Fruit fly (Drosophila melanogaster) whole organism, prepupa: ENCODE results near the gene Pop4.

Experiments used
- Blimp-1 ChIP-seq: fragments of 200-800 bp; sonication (Bioruptor generic); optimal IDR thresholded peaks from 3 replicates; lab custom pipeline; 2017; ENCODE audit warnings: missing biosample characterization, missing genetic modification characterization, mild to moderate bottlenecking, moderate library complexity, missing genetic modification reagents
- CG10631 ChIP-seq: fragments of 200-800 bp; sonication (Bioruptor generic); optimal IDR thresholded peaks from 2 replicates; lab custom pipeline; 2016; ENCODE audit warnings: missing biosample characterization, missing genetic modification characterization
- CG11762 ChIP-seq: fragments of 200-800 bp; sonication (Bioruptor generic); optimal IDR thresholded peaks from 3 replicates; lab custom pipeline; 2016; ENCODE audit warnings: missing biosample characterization, missing genetic modification characterization; ENCODE audit not compliant: insufficient read depth
- CG11902 ChIP-seq: fragments of 200-800 bp; sonication (Bioruptor generic); optimal IDR thresholded peaks from 3 replicates; lab custom pipeline; 2016; ENCODE audit warnings: missing biosample characterization, missing genetic modification characterization
- CG15336 ChIP-seq: fragments of 200-800 bp; sonication (Bioruptor generic); IDR thresholded peaks from 2 replicates; pipeline ENCODE4 v1.3.6; 2022; ENCODE audit warnings: missing biosample characterization, missing genetic modification characterization
- CG1621 ChIP-seq: fragments of 200-800 bp; sonication (Bioruptor generic); optimal IDR thresholded peaks from 3 replicates; lab custom pipeline; 2018; ENCODE audit warnings: missing biosample characterization, mild to moderate bottlenecking, missing genetic modification characterization
- CG3032 ChIP-seq: fragments of 200-800 bp; optimal IDR thresholded peaks from 2 replicates; lab custom pipeline; 2019; ENCODE audit warnings: missing biosample characterization, mild to moderate bottlenecking, missing genetic modification characterization, moderate library complexity
- CG31627 ChIP-seq: fragments of 200-800 bp; sonication (Bioruptor generic); optimal IDR thresholded peaks from 3 replicates; lab custom pipeline; 2016; ENCODE audit warnings: missing biosample characterization, missing genetic modification characterization
- CG32006 ChIP-seq: fragments of 200-800 bp; sonication (Bioruptor generic); optimal IDR thresholded peaks from 3 replicates; lab custom pipeline; 2017; ENCODE audit warnings: missing biosample characterization, mild to moderate bottlenecking, missing genetic modification characterization
- CG3919 ChIP-seq: fragments of 200-800 bp; sonication (Bioruptor generic); optimal IDR thresholded peaks from 3 replicates; lab custom pipeline; 2016; ENCODE audit warnings: missing biosample characterization, missing genetic modification characterization
- CG6163 ChIP-seq: fragments of 200-800 bp; sonication (Bioruptor generic); IDR thresholded peaks from 3 replicates; pipeline ENCODE4 v1.3.6; 2022; ENCODE audit warnings: missing biosample characterization, missing genetic modification characterization
- CG6792 ChIP-seq: fragments of 200-800 bp; sonication (Bioruptor generic); optimal IDR thresholded peaks from 3 replicates; lab custom pipeline; 2016; ENCODE audit warnings: missing biosample characterization, missing genetic modification characterization
- CG6808 ChIP-seq: fragments of 200-800 bp; sonication (Bioruptor generic); optimal IDR thresholded peaks from 3 replicates; lab custom pipeline; 2017; ENCODE audit warnings: missing biosample characterization, missing genetic modification characterization, mild to moderate bottlenecking, moderate library complexity, missing genetic modification reagents
- CG6854 ChIP-seq: fragments of 200-800 bp; sonication (Bioruptor generic); optimal IDR thresholded peaks from 2 replicates; lab custom pipeline; 2017; ENCODE audit warnings: missing biosample characterization, mild to moderate bottlenecking, missing genetic modification characterization
- CG7368 ChIP-seq: fragments of 200-800 bp; sonication (Bioruptor generic); optimal IDR thresholded peaks from 3 replicates; lab custom pipeline; 2016; ENCODE audit warnings: missing biosample characterization, missing genetic modification characterization
- CG8319 ChIP-seq: fragments of 200-800 bp; sonication (Bioruptor generic); optimal IDR thresholded peaks from 3 replicates; lab custom pipeline; 2016; ENCODE audit warnings: missing biosample characterization, missing genetic modification characterization
- CG8632 ChIP-seq: fragments of 200-800 bp; sonication (Bioruptor generic); optimal IDR thresholded peaks from 3 replicates; lab custom pipeline; 2016; ENCODE audit warnings: missing biosample characterization, missing genetic modification characterization
- Eip75B ChIP-seq: fragments of 200-800 bp; sonication (Bioruptor generic); optimal IDR thresholded peaks from 3 replicates; lab custom pipeline; 2016; ENCODE audit warnings: missing biosample characterization, missing genetic modification characterization
- Eip78C ChIP-seq: fragments of 200-800 bp; sonication (Bioruptor generic); peaks from one replicate; lab custom pipeline; 2016; ENCODE audit warnings: missing biosample characterization, missing genetic modification characterization
- Ets96B ChIP-seq: fragments of 200-800 bp; optimal IDR thresholded peaks from 2 replicates; lab custom pipeline; 2019; ENCODE audit warnings: missing biosample characterization, mild to moderate bottlenecking, missing genetic modification characterization, moderate library complexity
- Gug ChIP-seq: fragments of 200-800 bp; sonication (Bioruptor generic); IDR thresholded peaks from 2 replicates; pipeline ENCODE4 v1.3.6; 2022; ENCODE audit warnings: missing biosample characterization, missing genetic modification characterization
- Hr39 ChIP-seq: fragments of 200-800 bp; sonication (Bioruptor generic); optimal IDR thresholded peaks from 2 replicates; lab custom pipeline; 2016; ENCODE audit warnings: missing biosample characterization, missing genetic modification characterization
- Lpt ChIP-seq: fragments of 200-800 bp; sonication (Bioruptor generic); optimal IDR thresholded peaks from 3 replicates; lab custom pipeline; 2016; ENCODE audit warnings: missing biosample characterization, missing genetic modification characterization
- Met ChIP-seq: fragments of 200-800 bp; sonication (Bioruptor generic); optimal IDR thresholded peaks from 3 replicates; lab custom pipeline; 2016; ENCODE audit warnings: missing biosample characterization, missing genetic modification characterization
- Sox102F ChIP-seq: fragments of 200-800 bp; sonication (Bioruptor generic); optimal IDR thresholded peaks from 2 replicates; lab custom pipeline; 2016; ENCODE audit warnings: missing biosample characterization, mild to moderate bottlenecking, missing genetic modification characterization
- Sox14 ChIP-seq: fragments of 200-800 bp; sonication (Bioruptor generic); optimal IDR thresholded peaks from 3 replicates; lab custom pipeline; 2016; ENCODE audit warnings: missing biosample characterization, missing genetic modification characterization
- acj6 ChIP-seq: fragments of 200-800 bp; sonication (Bioruptor generic); optimal IDR thresholded peaks from 3 replicates; lab custom pipeline; 2016; ENCODE audit warnings: missing biosample characterization, missing genetic modification characterization
- dac ChIP-seq: fragments of 200-800 bp; sonication (Bioruptor generic); optimal IDR thresholded peaks from 2 replicates; lab custom pipeline; 2017; ENCODE audit warnings: missing biosample characterization, mild to moderate bottlenecking, missing genetic modification characterization
- dsx ChIP-seq: fragments of 200-800 bp; optimal IDR thresholded peaks from 3 replicates; lab custom pipeline; 2019; ENCODE audit warnings: missing biosample characterization, mild to moderate bottlenecking, missing genetic modification characterization, moderate library complexity; ENCODE audit not compliant: poor library complexity, severe bottlenecking
- eg ChIP-seq: fragments of 200-800 bp; sonication (Bioruptor generic); IDR thresholded peaks from 3 replicates; pipeline ENCODE4 v1.3.6; 2022; ENCODE audit warnings: missing biosample characterization, missing genetic modification characterization
- fd59A ChIP-seq: fragments of 200-800 bp; sonication (Bioruptor generic); optimal IDR thresholded peaks from 2 replicates; lab custom pipeline; 2017; ENCODE audit warnings: missing biosample characterization, mild to moderate bottlenecking, missing genetic modification characterization, missing genetic modification reagents
- fd85E ChIP-seq: fragments of 200-800 bp; sonication (Bioruptor generic); optimal IDR thresholded peaks from 3 replicates; lab custom pipeline; 2016; ENCODE audit warnings: missing biosample characterization, missing genetic modification characterization
- fkh ChIP-seq: fragments of 200-800 bp; sonication (Bioruptor generic); optimal IDR thresholded peaks from 3 replicates; lab custom pipeline; 2017; ENCODE audit warnings: missing biosample characterization, mild to moderate bottlenecking, missing genetic modification characterization, moderate library complexity
- lz ChIP-seq: fragments of 200-800 bp; sonication (Bioruptor generic); optimal IDR thresholded peaks from 3 replicates; lab custom pipeline; 2016; ENCODE audit warnings: missing biosample characterization, missing genetic modification characterization
- net ChIP-seq: fragments of 200-800 bp; sonication (Bioruptor generic); optimal IDR thresholded peaks from 3 replicates; lab custom pipeline; 2016; ENCODE audit warnings: missing biosample characterization, missing genetic modification characterization
- pdm3 ChIP-seq: fragments of 200-800 bp; sonication (Bioruptor generic); optimal IDR thresholded peaks from 3 replicates; lab custom pipeline; 2016; ENCODE audit warnings: missing biosample characterization, missing genetic modification characterization
- salr ChIP-seq, 2 experiments: fragments of 200-800 bp; sonication (Bioruptor generic); optimal IDR thresholded peaks; 3 replicates each; lab custom pipeline; 2016 to 2018; ENCODE audit warnings: missing biosample characterization in 2 of 2, missing genetic modification characterization in 2 of 2, mild to moderate bottlenecking in 1 of 2
- spab ChIP-seq: fragments of 200-800 bp; sonication (Bioruptor generic); optimal IDR thresholded peaks from 2 replicates; lab custom pipeline; 2017; ENCODE audit warnings: missing biosample characterization, mild to moderate bottlenecking, missing genetic modification characterization, missing genetic modification reagents
- ss ChIP-seq, 2 experiments: fragments of 200-800 bp; sonication (Bioruptor generic); optimal IDR thresholded peaks; 2 replicates in 1 of 2; 3 replicates in 1 of 2; lab custom pipeline; 2017 to 2018; ENCODE audit warnings: mild to moderate bottlenecking in 2 of 2, missing biosample characterization in 2 of 2, missing genetic modification characterization in 2 of 2, moderate library complexity in 1 of 2
- svp ChIP-seq: fragments of 200-800 bp; sonication (Bioruptor generic); peaks from one replicate; lab custom pipeline; 2016; ENCODE audit warnings: missing biosample characterization, missing genetic modification characterization
- topi ChIP-seq: fragments of 200-800 bp; sonication (Bioruptor generic); optimal IDR thresholded peaks from 3 replicates; lab custom pipeline; 2016; ENCODE audit warnings: missing biosample characterization, missing genetic modification characterization
- vri ChIP-seq: fragments of 200-800 bp; sonication (Bioruptor generic); optimal IDR thresholded peaks from 3 replicates; lab custom pipeline; 2016; ENCODE audit warnings: missing biosample characterization, mild to moderate bottlenecking, missing genetic modification characterization

Pop4 gene

dm6 chr3L:8027666-8028314 lies 49.3 kb upstream of the Pop4 start (continued):
- TF ChIP-seq CG31627 (GFP tag; lab: Kevin White, UChicago) (peak; percentile 48), spab (peak; percentile 74), salr (GFP tag; optimal IDR thresholded peaks at IDR 0.05; lab: Kevin White, UChicago) (peak; percentile 41 to 67), Sox102F (peak; percentile 75), CG11902 (peak; percentile 44), CG6854 (GFP tag; lab: Kevin White, UChicago) (no peak), Met (GFP tag; lab: Kevin White, UChicago) (peak; percentile 68), acj6 (peak; percentile 78), fd59A (GFP tag; lab: Kevin White, UChicago) (peak; percentile 70), pdm3 (GFP tag; lab: Kevin White, UChicago) (peak; percentile 53), CG6792 (GFP tag; lab: Kevin White, UChicago) (peak; percentile 73), CG7368 (GFP tag; lab: Kevin White, UChicago) (peak; percentile 19), Eip78C (GFP tag; lab: Kevin White, UChicago) (peak; percentile 94), dac (GFP tag; lab: Kevin White, UChicago) (no peak), Blimp-1 (GFP tag; lab: Kevin White, UChicago) (peak; percentile 9), Lpt (GFP tag; lab: Kevin White, UChicago) (peak; percentile 59), lz (GFP tag; lab: Kevin White, UChicago) (peak; percentile 49), net (GFP tag; lab: Kevin White, UChicago) (peak; percentile 74), eg (peak; percentile 42)

- TF ChIP-seq ss (GFP tag; optimal IDR thresholded peaks at IDR 0.05; lab: Kevin White, UChicago) (peak in 1 of 2 experiments; percentile 80), CG3919 (no peak), fd85E (GFP tag; lab: Kevin White, UChicago) (no peak)
Measured at dm6 chr3L:8027212-8027611, 48.8 kb upstream of the Pop4 start.

- TF ChIP-seq vri (GFP tag; lab: Kevin White, UChicago) (peak; percentile 29), CG11902 (peak; percentile 15), CG15336 (peak; percentile 78), CG8632 (peak; percentile 47), ss (GFP tag; optimal IDR thresholded peaks at IDR 0.05; lab: Kevin White, UChicago) (peak in 1 of 2 experiments; percentile 48), net (GFP tag; lab: Kevin White, UChicago) (peak; percentile 36), Ets96B (peak; percentile 62), CG6854 (GFP tag; lab: Kevin White, UChicago) (no peak), Blimp-1 (GFP tag; lab: Kevin White, UChicago) (no peak), eg (peak; percentile 67; the same call in 2 of the 3 replicates), CG3919 (peak; percentile 63), Gug (GFP tag; lab: Robert Waterston, UW) (peak; percentile 38; the same call in 1 of the 2 replicates), Eip78C (GFP tag; lab: Kevin White, UChicago) (peak; percentile 90), CG1621 (tag; lab: Kevin White, UChicago) (peak; percentile 25), CG31627 (GFP tag; lab: Kevin White, UChicago) (peak; percentile 63), Hr39 (peak; percentile 66), CG10631 (GFP tag; lab: Kevin White, UChicago) (peak; percentile 57), Sox102F (peak; percentile 70), fd59A (GFP tag; lab: Kevin White, UChicago) (peak; percentile 45), topi (peak; percentile 43), CG3032 (tag; lab: Kevin White, UChicago) (peak; percentile 50), pdm3 (GFP tag; lab: Kevin White, UChicago) (peak; percentile 57), svp (GFP tag; lab: Kevin White, UChicago) (peak; percentile 61), Eip75B (peak; percentile 57), fkh (GFP tag; lab: Kevin White, UChicago) (peak; percentile 49), CG6808 (GFP tag; lab: Kevin White, UChicago) (peak; percentile 54), Lpt (GFP tag; lab: Kevin White, UChicago) (peak; percentile 25), Sox14 (GFP tag; lab: Kevin White, UChicago) (peak; percentile 66), Met (GFP tag; lab: Kevin White, UChicago) (peak; percentile 68), CG32006 (GFP tag; lab: Kevin White, UChicago) (peak; percentile 70), CG6163 (GFP tag; lab: Robert Waterston, UW) (peak; percentile 73), CG11762 (GFP tag; lab: Kevin White, UChicago) (peak; percentile 45), dac (GFP tag; lab: Kevin White, UChicago) (no peak), CG8319 (GFP tag; lab: Kevin White, UChicago) (no peak), dsx (peak; percentile 25)
Measured at dm6 chr3L:8024278-8025140, 46.1 kb upstream of the Pop4 start.
